Fruit fly (Drosophila melanogaster) whole organism, pupa: ENCODE results near the gene CG42340.

Source experiments
- CG10348 ChIP-seq: fragments of 200-800 bp; sonication (Bioruptor generic); IDR thresholded peaks from 2 replicates; pipeline ENCODE4 v1.3.6; 2022; ENCODE audit warnings: missing biosample characterization, missing genetic modification characterization
- CG12605 ChIP-seq: fragments of 200-800 bp; sonication (Bioruptor generic); IDR thresholded peaks from 2 replicates; pipeline ENCODE4 v1.3.6; 2022; ENCODE audit warnings: missing biosample characterization, missing genetic modification characterization
- CG13204 ChIP-seq: fragments of 200-800 bp; sonication (Bioruptor generic); optimal IDR thresholded peaks from 2 replicates; lab custom pipeline; 2018; ENCODE audit warnings: missing biosample characterization, mild to moderate bottlenecking, missing genetic modification characterization, moderate library complexity
- CG14655 ChIP-seq: fragments of 200-800 bp; sonication (Bioruptor generic); optimal IDR thresholded peaks from 3 replicates; lab custom pipeline; 2017; ENCODE audit warnings: mild to moderate bottlenecking, missing biosample characterization, missing genetic modification reagents, missing genetic modification characterization
- CG15710 ChIP-seq: fragments of 200-800 bp; sonication (Bioruptor generic); optimal IDR thresholded peaks from 2 replicates; lab custom pipeline; 2018; ENCODE audit warnings: missing biosample characterization, mild to moderate bottlenecking, missing genetic modification characterization, moderate library complexity
- CG17806 ChIP-seq: fragments of 200-800 bp; sonication (Bioruptor generic); optimal IDR thresholded peaks from 2 replicates; lab custom pipeline; 2018; ENCODE audit warnings: missing biosample characterization, mild to moderate bottlenecking, missing genetic modification characterization, moderate library complexity
- CG32121 ChIP-seq: fragments of 200-800 bp; sonication (Bioruptor generic); IDR thresholded peaks from 2 replicates; pipeline ENCODE4 v1.3.6; 2022; ENCODE audit warnings: missing biosample characterization, missing genetic modification characterization
- CG34367 ChIP-seq: fragments of 200-800 bp; sonication (Bioruptor generic); optimal IDR thresholded peaks from 2 replicates; lab custom pipeline; 2018; ENCODE audit warnings: missing biosample characterization, mild to moderate bottlenecking, missing genetic modification characterization
- CG4496 ChIP-seq: fragments of 200-800 bp; sonication (Bioruptor generic); IDR thresholded peaks from 3 replicates; pipeline ENCODE4 v1.3.6; 2022; ENCODE audit warnings: missing biosample characterization, missing genetic modification characterization
- CG8159 ChIP-seq: fragments of 200-800 bp; sonication (Bioruptor generic); optimal IDR thresholded peaks from 3 replicates; lab custom pipeline; 2018; ENCODE audit warnings: missing biosample characterization, mild to moderate bottlenecking, missing genetic modification characterization, moderate library complexity
- CG8301 ChIP-seq: fragments of 200-800 bp; sonication (Bioruptor generic); optimal IDR thresholded peaks from 2 replicates; lab custom pipeline; 2018; ENCODE audit warnings: missing biosample characterization, mild to moderate bottlenecking, missing genetic modification characterization
- CG9948 ChIP-seq: fragments of 200-800 bp; sonication (Bioruptor generic); optimal IDR thresholded peaks from 2 replicates; lab custom pipeline; 2018; ENCODE audit warnings: missing biosample characterization, mild to moderate bottlenecking, missing genetic modification characterization, moderate library complexity
- D1 ChIP-seq: fragments of 200-800 bp; sonication (Bioruptor generic); optimal IDR thresholded peaks from 2 replicates; lab custom pipeline; 2018; ENCODE audit warnings: missing biosample characterization, mild to moderate bottlenecking, missing genetic modification characterization, moderate library complexity
- EcR ChIP-seq: fragments of 200-800 bp; sonication (Bioruptor generic); optimal IDR thresholded peaks from 3 replicates; lab custom pipeline; 2019; ENCODE audit warnings: missing biosample characterization, missing genetic modification characterization, mild to moderate bottlenecking, moderate library complexity, missing genetic modification reagents
- Ets98B ChIP-seq: fragments of 200-800 bp; sonication (Bioruptor generic); IDR thresholded peaks from 2 replicates; pipeline ENCODE4 v1.3.6; 2022; ENCODE audit warnings: missing biosample characterization, missing genetic modification characterization
- Pif1A ChIP-seq: fragments of 200-800 bp; sonication (Bioruptor generic); optimal IDR thresholded peaks from 3 replicates; lab custom pipeline; 2016; ENCODE audit warnings: missing biosample characterization, missing genetic modification characterization
- Pif1B ChIP-seq: fragments of 200-800 bp; sonication (Bioruptor generic); optimal IDR thresholded peaks from 3 replicates; lab custom pipeline; 2016; ENCODE audit warnings: missing biosample characterization, missing genetic modification characterization
- Snoo ChIP-seq: fragments of 200-800 bp; sonication (Bioruptor generic); optimal IDR thresholded peaks from 3 replicates; lab custom pipeline; 2017; ENCODE audit warnings: missing biosample characterization, mild to moderate bottlenecking, missing genetic modification characterization, inconsistent platforms
- fd96Ca ChIP-seq: fragments of 200-800 bp; sonication (Bioruptor generic); IDR thresholded peaks from 3 replicates; pipeline ENCODE4 v1.3.6; 2022; ENCODE audit warnings: missing biosample characterization, missing genetic modification characterization
- gl ChIP-seq: fragments of 200-800 bp; sonication (Bioruptor generic); optimal IDR thresholded peaks from 2 replicates; lab custom pipeline; 2018; ENCODE audit warnings: missing biosample characterization, mild to moderate bottlenecking, missing genetic modification characterization
- rn ChIP-seq: fragments of 200-800 bp; sonication (Bioruptor generic); IDR thresholded peaks from 2 replicates; pipeline ENCODE4 v1.3.6; 2022; ENCODE audit warnings: missing biosample characterization, missing genetic modification characterization

Gene CG42340

DNA sequence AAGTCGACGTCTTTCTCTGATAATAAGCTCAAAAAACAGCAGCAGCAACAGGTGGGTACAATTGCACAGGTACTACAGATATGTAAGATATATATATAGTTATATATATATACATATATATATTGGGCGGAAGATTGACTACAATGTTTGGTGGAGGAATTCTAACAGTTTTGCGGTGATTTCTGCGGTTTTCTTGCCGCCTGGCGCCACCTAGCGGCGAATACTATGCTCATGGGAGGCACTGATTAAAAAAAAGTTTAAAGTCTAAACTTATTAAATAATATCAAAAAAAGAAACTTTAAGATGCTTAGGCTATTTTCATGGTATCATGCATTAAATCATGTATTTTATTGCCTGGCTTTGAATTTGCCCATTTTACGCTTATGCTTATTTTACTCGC lies 17.2 kb upstream of the CG42340 start:
- no peak for TF ChIP-seq CG13204
- no peak for TF ChIP-seq CG14655
- TF ChIP-seq CG15710 (tag; lab: Kevin White, UChicago): no peak
- TF ChIP-seq CG4496 (GFP tag; lab: Robert Waterston, UW): no peak
- no peak for TF ChIP-seq gl
- TF ChIP-seq D1 (tag; lab: Kevin White, UChicago): no peak
- no peak for TF ChIP-seq CG8159 (tag; lab: Kevin White, UChicago)
- TF ChIP-seq CG17806: no peak

DNA sequence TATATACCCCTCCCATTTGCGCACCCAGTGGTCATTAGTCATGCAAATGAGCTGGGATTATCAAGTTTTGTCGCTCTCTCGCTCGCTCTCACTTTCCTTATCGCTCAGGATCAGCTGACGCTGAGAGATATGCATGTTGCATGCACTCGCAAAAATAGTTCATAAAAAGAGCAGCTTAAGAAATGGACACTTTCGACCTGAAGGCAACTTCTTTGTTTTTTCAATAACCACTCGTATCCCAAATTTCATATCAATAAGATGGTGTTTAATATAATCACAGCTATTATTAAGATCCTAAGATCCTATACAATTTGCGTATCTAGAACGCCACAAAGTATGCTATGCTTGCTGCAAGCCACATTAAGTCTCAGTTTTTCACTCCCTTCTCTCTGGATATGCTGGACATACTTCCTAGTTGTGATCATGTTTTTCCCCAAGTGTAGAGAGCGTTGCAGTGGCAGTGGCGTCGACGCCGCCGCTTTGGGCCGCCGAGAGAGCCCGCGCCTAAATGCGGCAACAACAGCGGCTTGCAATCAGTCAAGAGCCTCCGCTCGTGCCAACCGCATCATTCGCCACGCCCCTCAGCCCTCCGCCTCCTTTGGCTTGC lies 16.2 kb upstream of the CG42340 start, which contains the start of gene CG34417:
TSS of gene CG34417 (plus strand) at position 557 of the 607 bp plus-strand sequence.
- TF ChIP-seq CG8159 (tag; lab: Kevin White, UChicago) (peak; percentile 83), fd96Ca (GFP tag; lab: Robert Waterston, UW) (peak; percentile 67; the same call in 1 of the 3 replicates), CG10348 (GFP tag; lab: Robert Waterston, UW) (no peak), CG9948 (tag; lab: Kevin White, UChicago) (peak; percentile 72), CG14655 (peak; percentile 87), Ets98B (GFP tag; lab: Robert Waterston, UW) (peak; percentile 33), CG34367 (tag; lab: Kevin White, UChicago) (peak; percentile 64), EcR (peak; percentile 26), Pif1A (GFP tag; lab: Kevin White, UChicago) (peak; percentile 82), CG4496 (GFP tag; lab: Robert Waterston, UW) (0 out of 3 replicates have a peak, but pooled peaks have one; percentile 20), Snoo (tag; lab: Kevin White, UChicago) (peak; percentile 62), CG15710 (tag; lab: Kevin White, UChicago) (peak; percentile 75), gl (peak; percentile 42), D1 (tag; lab: Kevin White, UChicago) (peak; percentile 29), Pif1B (GFP tag; lab: Kevin White, UChicago) (peak; percentile 77), CG32121 (GFP tag; lab: Robert Waterston, UW) (peak; percentile 32; the same call in 1 of the 2 replicates), CG13204 (peak; percentile 58), CG17806 (peak; percentile 60), CG12605 (GFP tag; lab: Robert Waterston, UW) (peak; percentile 49), CG8301 (tag; lab: Kevin White, UChicago) (peak; percentile 72), rn (GFP tag; lab: Robert Waterston, UW) (no peak)

DNA sequence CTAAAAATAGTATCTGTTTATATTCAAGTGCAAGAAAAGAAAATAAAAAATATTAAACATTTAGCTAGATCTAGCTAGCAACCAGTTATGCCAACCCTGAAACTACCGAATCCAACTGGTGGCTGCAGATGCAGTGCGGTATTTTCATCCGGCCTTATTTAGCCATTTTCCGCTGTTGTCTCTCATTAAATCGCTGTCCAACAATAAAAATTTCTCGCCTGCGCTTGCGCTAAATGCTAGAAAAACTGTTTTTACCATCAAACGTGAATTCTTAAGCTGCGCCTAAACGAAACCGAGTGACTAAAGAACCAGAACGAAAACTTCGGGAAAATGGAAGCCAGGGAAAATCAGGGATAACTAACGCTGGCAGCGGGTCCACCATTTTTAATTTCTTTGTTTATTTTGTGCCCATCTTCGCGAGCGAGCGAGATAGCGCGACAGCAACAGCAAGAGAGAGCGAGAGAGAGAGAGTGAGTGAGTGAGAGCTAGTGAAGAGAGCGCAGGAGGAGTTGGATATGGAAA lies 9.8 kb upstream of the CG42340 start, which contains the start of gene dx:
TSS of gene dx (plus strand) at position 164 of the 522 bp plus-strand sequence.
- TF ChIP-seq CG12605 (GFP tag; lab: Robert Waterston, UW) (peak; percentile 29; the same call in 1 of the 2 replicates), CG8159 (tag; lab: Kevin White, UChicago) (no peak), CG32121 (GFP tag; lab: Robert Waterston, UW) (0 out of 2 replicates have a peak, but pooled peaks have one; percentile 9), CG4496 (GFP tag; lab: Robert Waterston, UW) (0 out of 3 replicates have a peak, but pooled peaks have one; percentile 26), CG9948 (tag; lab: Kevin White, UChicago) (no peak), CG15710 (tag; lab: Kevin White, UChicago) (no peak), CG10348 (GFP tag; lab: Robert Waterston, UW) (no peak), rn (GFP tag; lab: Robert Waterston, UW) (no peak)

DNA sequence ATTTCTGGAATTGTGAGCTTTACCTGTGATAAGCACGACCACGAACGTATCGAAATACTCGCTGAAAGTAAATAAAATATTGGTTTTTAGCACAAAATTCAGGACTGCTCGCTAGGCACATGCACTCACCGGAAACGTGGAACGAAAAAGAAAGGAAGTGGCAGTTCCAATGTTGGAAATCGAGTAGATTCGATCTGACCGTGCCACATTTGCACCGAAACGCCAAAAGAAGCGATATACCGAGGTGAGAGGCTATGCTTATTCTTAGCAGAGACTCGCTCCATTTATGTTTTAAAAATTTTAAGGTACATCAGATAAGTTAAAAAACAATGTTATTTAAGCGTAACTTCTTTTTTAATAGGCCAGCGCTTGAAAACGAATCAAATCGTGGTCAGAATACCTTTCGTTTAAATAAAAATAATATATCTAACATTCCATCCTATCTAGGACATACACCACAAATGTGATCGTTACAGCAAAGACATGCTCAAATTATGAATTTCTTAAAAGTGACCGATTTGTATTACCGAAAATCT lies 9.0 kb upstream of the CG42340 start, which contains the start of gene RpL7A:
TSS of gene RpL7A (minus strand) at position 248 of the 536 bp plus-strand sequence.
- 0 out of 3 replicates have a peak, but pooled peaks have one; percentile 19 for TF ChIP-seq fd96Ca (GFP tag; lab: Robert Waterston, UW)
- peak; percentile 27 for TF ChIP-seq CG8159 (tag; lab: Kevin White, UChicago)
- no peak for TF ChIP-seq CG9948 (tag; lab: Kevin White, UChicago)
- TF ChIP-seq CG4496 (GFP tag; lab: Robert Waterston, UW): peak; percentile 77
- TF ChIP-seq CG8301 (tag; lab: Kevin White, UChicago): peak; percentile 23
- TF ChIP-seq Snoo (tag; lab: Kevin White, UChicago): peak; percentile 78
- TF ChIP-seq CG13204: peak; percentile 52
- TF ChIP-seq EcR: no peak
- TF ChIP-seq CG12605 (GFP tag; lab: Robert Waterston, UW): peak; percentile 68
- no peak for TF ChIP-seq CG32121 (GFP tag; lab: Robert Waterston, UW)
- no peak for TF ChIP-seq CG15710 (tag; lab: Kevin White, UChicago)
- TF ChIP-seq Pif1A (GFP tag; lab: Kevin White, UChicago): peak; percentile 64
- TF ChIP-seq CG14655: no peak
- TF ChIP-seq CG34367 (tag; lab: Kevin White, UChicago): peak; percentile 53
- no peak for TF ChIP-seq Pif1B (GFP tag; lab: Kevin White, UChicago)
- 0 out of 2 replicates have a peak, but pooled peaks have one; percentile 28 for TF ChIP-seq Ets98B (GFP tag; lab: Robert Waterston, UW)
- TF ChIP-seq gl: peak; percentile 15

DNA sequence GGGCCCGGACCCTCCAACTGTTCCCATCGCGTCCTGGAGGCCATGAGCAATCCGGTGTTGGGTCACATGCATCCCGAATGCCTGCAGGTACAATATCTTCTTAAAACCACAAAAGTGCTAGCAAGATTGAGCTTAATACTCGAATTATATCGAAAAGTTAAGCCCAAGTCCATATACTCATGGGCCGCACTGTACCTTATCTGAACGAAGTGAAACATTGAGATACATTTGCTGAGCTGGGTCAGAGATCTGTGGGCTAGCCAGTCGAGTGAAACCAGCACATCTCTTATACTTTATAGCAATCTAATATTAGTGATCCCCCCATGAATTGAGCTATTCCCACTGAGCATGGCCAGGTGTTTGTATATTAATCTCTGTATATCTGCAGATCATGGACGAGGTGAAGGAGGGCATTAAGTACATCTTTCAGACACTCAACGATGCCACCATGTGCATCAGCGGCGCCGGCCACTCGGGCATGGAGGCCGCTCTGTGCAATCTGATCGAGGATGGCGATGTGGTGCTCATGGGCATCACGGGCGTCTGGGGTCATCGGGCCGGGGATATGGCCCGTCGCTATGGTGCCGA lies 5.2 kb upstream of the CG42340 start:
- no peak for TF ChIP-seq CG13204
- TF ChIP-seq rn (GFP tag; lab: Robert Waterston, UW): no peak
- TF ChIP-seq, all 21 proteins: peak for 0
